Fruit fly (Drosophila melanogaster): ENCODE measurements around the gene CG9287.

- TF ChIP-seq acj6 (GFP tag; optimal IDR thresholded peaks at IDR 0.05) (no peak), topi (GFP tag; optimal IDR thresholded peaks at IDR 0.05) (no peak)
These were observed 21.4 kb upstream of the CG9287 start for dm6 chr2L:8700870-8701616.
